In the genomic region with DNA sequence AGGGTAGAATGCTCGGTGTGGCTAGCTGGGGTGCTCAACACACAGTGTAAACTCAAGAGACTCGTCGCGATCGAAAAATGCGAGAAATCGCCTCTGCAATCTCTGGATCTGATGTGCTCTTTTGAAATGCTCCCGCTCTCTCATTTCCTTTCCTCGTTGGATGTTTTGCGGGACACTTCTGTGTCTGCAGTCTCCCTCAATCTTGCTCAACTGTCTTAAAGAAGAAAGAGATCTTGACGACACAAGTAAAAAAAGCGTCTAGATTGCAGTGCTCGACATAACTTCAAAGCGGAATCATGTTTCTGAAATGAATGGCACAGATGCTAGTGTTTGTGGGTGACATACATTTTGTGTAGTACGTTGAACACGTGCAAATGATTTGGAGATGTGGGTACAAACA, we compare ENCODE assay signal across 8 worm cellular contexts.
TF ChIP-seq lines count a peak whose summit lies in the region.

No protein-coding gene starts in this region.

TF ChIP-seq in whole organism, L1 larva, 84 proteins besides CTCF, POLR2A, EP300 and RAD21 (continues in another document):
- TF ChIP-seq lin-13 (GFP tag; optimal IDR thresholded peaks at IDR 0.05; lab: Kevin White, UChicago): no peak
- no peak for TF ChIP-seq ceh-90 (tag; optimal IDR thresholded peaks at IDR 0.05; lab: Kevin White, UChicago)
- TF ChIP-seq unc-86 (tag; optimal IDR thresholded peaks at IDR 0.05; lab: Kevin White, UChicago): no peak
- no peak for TF ChIP-seq mab-9 (GFP tag; IDR thresholded peaks at IDR 0.05; lab: Robert Waterston, UW)
- TF ChIP-seq blmp-1 (tag; optimal IDR thresholded peaks at IDR 0.05; lab: Kevin White, UChicago): no peak
- TF ChIP-seq hlh-4 (tag; optimal IDR thresholded peaks at IDR 0.05; lab: Kevin White, UChicago): no peak
- peak in 1 of 2 experiments; percentile 53 for TF ChIP-seq lsy-2 (tag; optimal IDR thresholded peaks at IDR 0.05; lab: Kevin White, UChicago)
- peak; percentile 41 for TF ChIP-seq pag-3 (tag; optimal IDR thresholded peaks at IDR 0.05; lab: Kevin White, UChicago; ENCODE audit: borderline replicate concordance, insufficient read depth)
- TF ChIP-seq dsc-1 (tag; optimal IDR thresholded peaks at IDR 0.05; lab: Kevin White, UChicago): peak; percentile 76
- peak; percentile 1 for TF ChIP-seq tbx-2 (tag; optimal IDR thresholded peaks at IDR 0.05; lab: Kevin White, UChicago)
- no peak for TF ChIP-seq nhr-47 (tag; optimal IDR thresholded peaks at IDR 0.05; lab: Kevin White, UChicago)

TF ChIP-seq in whole organism, L2 larva, 48 proteins besides CTCF, POLR2A, EP300 and RAD21 (continues in another document):
- no peak for TF ChIP-seq ztf-1 (GFP tag; conservative IDR thresholded peaks at IDR 0.05; lab: Robert Waterston, UW)
- peak; percentile 67 for TF ChIP-seq nhr-129 (tag; optimal IDR thresholded peaks at IDR 0.05; lab: Kevin White, UChicago)
- no peak for TF ChIP-seq blmp-1 (tag; optimal IDR thresholded peaks at IDR 0.05; lab: Kevin White, UChicago; ENCODE audit: insufficient read depth)
- TF ChIP-seq C34F6.9 (tag; optimal IDR thresholded peaks at IDR 0.05; lab: Kevin White, UChicago): peak; percentile 24
- no peak for TF ChIP-seq nhr-6 (tag; optimal IDR thresholded peaks at IDR 0.05; lab: Kevin White, UChicago)
- no peak for TF ChIP-seq nhr-10 (tag; optimal IDR thresholded peaks at IDR 0.05; lab: Kevin White, UChicago)
- no peak for TF ChIP-seq nhr-237 (tag; optimal IDR thresholded peaks at IDR 0.05; lab: Kevin White, UChicago)
- no peak for TF ChIP-seq sma-3 (GFP tag; optimal IDR thresholded peaks at IDR 0.05; lab: Kevin White, UChicago)
- TF ChIP-seq alr-1 (tag; optimal IDR thresholded peaks at IDR 0.05; lab: Kevin White, UChicago): no peak
- no peak for TF ChIP-seq elt-3 (tag; optimal IDR thresholded peaks at IDR 0.05; lab: Kevin White, UChicago)
- TF ChIP-seq ZK546.5 (tag; optimal IDR thresholded peaks at IDR 0.05; lab: Kevin White, UChicago): no peak

TF ChIP-seq in whole organism, L3 larva, 47 proteins besides CTCF, POLR2A, EP300 and RAD21:
- peak; percentile 24 for TF ChIP-seq pha-4 (tag; optimal IDR thresholded peaks at IDR 0.05; lab: Kevin White, UChicago)
- no peak for TF ChIP-seq nhr-76 (tag; optimal IDR thresholded peaks at IDR 0.05; lab: Kevin White, UChicago)

TF ChIP-seq in whole organism, L4 larva, 104 proteins besides CTCF, POLR2A, EP300 and RAD21:
- no peak for TF ChIP-seq ceh-82 (tag; optimal IDR thresholded peaks at IDR 0.05; lab: Kevin White, UChicago)
- no peak for TF ChIP-seq aha-1 (tag; lab: Kevin White, UChicago)
- peak; percentile 51 for TF ChIP-seq nhr-11 (tag; optimal IDR thresholded peaks at IDR 0.05; lab: Kevin White, UChicago)
- peak; percentile 45 for TF ChIP-seq hlh-11 (tag; optimal IDR thresholded peaks at IDR 0.05; lab: Kevin White, UChicago)
- no peak for TF ChIP-seq pha-4 (GFP tag; IDR thresholded peaks at IDR 0.05; lab: Robert Waterston, UW)
- no peak for TF ChIP-seq pha-4 (tag; optimal IDR thresholded peaks at IDR 0.05; lab: Kevin White, UChicago)
- peak; percentile 37; the same call in 1 of the 2 replicates for TF ChIP-seq hmg-1.1 (GFP tag; IDR thresholded peaks at IDR 0.05; lab: Robert Waterston, UW)
- TF ChIP-seq daf-16 (GFP tag; optimal IDR thresholded peaks at IDR 0.05; lab: Kevin White, UChicago): peak in 1 of 2 experiments; percentile 45
- TF ChIP-seq daf-16 (tag; optimal IDR thresholded peaks at IDR 0.05; lab: Kevin White, UChicago): no peak

TF ChIP-seq in whole organism, late embryonic, 69 proteins besides CTCF, POLR2A, EP300 and RAD21:
- TF ChIP-seq tbx-2 (tag; optimal IDR thresholded peaks at IDR 0.05; lab: Kevin White, UChicago) (no peak), ceh-18 (tag; optimal IDR thresholded peaks at IDR 0.05; lab: Kevin White, UChicago) (peak; percentile 71), rnt-1 (tag; optimal IDR thresholded peaks at IDR 0.05; lab: Kevin White, UChicago) (peak; percentile 66), T23F11.4 (GFP tag; optimal IDR thresholded peaks at IDR 0.05; lab: Kevin White, UChicago) (no peak), unc-55 (GFP tag; optimal IDR thresholded peaks at IDR 0.05; lab: Kevin White, UChicago) (peak; percentile 9), K02D7.2 (tag; optimal IDR thresholded peaks at IDR 0.05; lab: Kevin White, UChicago) (no peak), ceh-34 (tag; optimal IDR thresholded peaks at IDR 0.05; lab: Kevin White, UChicago) (no peak), pha-2 (tag; optimal IDR thresholded peaks at IDR 0.05; lab: Kevin White, UChicago) (no peak)

TF ChIP-seq in whole organism, midembryonic, 9 proteins besides CTCF, POLR2A, EP300 and RAD21:
- peak; percentile 7 for TF ChIP-seq cog-1 (tag; optimal IDR thresholded peaks at IDR 0.05; lab: Kevin White, UChicago)
- TF ChIP-seq med-1 (GFP tag; optimal IDR thresholded peaks at IDR 0.05; lab: Kevin White, UChicago; ENCODE audit: insufficient read depth): no peak
- no peak for TF ChIP-seq tab-1 (GFP tag; IDR thresholded peaks at IDR 0.05; lab: Robert Waterston, UW)
- no peak for TF ChIP-seq T22C8.4 (GFP tag; IDR thresholded peaks at IDR 0.05; lab: Robert Waterston, UW)

TF ChIP-seq in whole organism, mixed stage, embryonic, 35 proteins besides CTCF, POLR2A, EP300 and RAD21:
- no peak for TF ChIP-seq elt-3 (tag; optimal IDR thresholded peaks at IDR 0.05; lab: Kevin White, UChicago)
- TF ChIP-seq pha-4 (tag; optimal IDR thresholded peaks at IDR 0.05; lab: Kevin White, UChicago): no peak
- TF ChIP-seq ham-2 (GFP tag; optimal IDR thresholded peaks at IDR 0.05; lab: Kevin White, UChicago): no peak
- no peak for TF ChIP-seq ces-1 (GFP tag; optimal IDR thresholded peaks at IDR 0.05; lab: Kevin White, UChicago)
- TF ChIP-seq tbx-8 (GFP tag; optimal IDR thresholded peaks at IDR 0.05; lab: Kevin White, UChicago): no peak
- TF ChIP-seq snpc-4 (tag; optimal IDR thresholded peaks at IDR 0.05; lab: Kevin White, UChicago): no peak
- TF ChIP-seq hlh-1 (tag; optimal IDR thresholded peaks at IDR 0.05; lab: Kevin White, UChicago): peak; percentile 75
- peak; percentile 77 for TF ChIP-seq unc-120 (tag; optimal IDR thresholded peaks at IDR 0.05; lab: Kevin White, UChicago; ENCODE audit: poor library complexity, severe bottlenecking)
- no peak for TF ChIP-seq lin-32 (GFP tag; optimal IDR thresholded peaks at IDR 0.05; lab: Kevin White, UChicago)
- peak; percentile 5 for TF ChIP-seq unc-62 (GFP tag; optimal IDR thresholded peaks at IDR 0.05; lab: Kevin White, UChicago)
- no peak for TF ChIP-seq zip-8 (tag; optimal IDR thresholded peaks at IDR 0.05; lab: Kevin White, UChicago)
TF ChIP-seq in whole organism, mixed stage, embryonic: peak in this region for 3.

TF ChIP-seq in whole organism, young adult, 124 proteins besides CTCF, POLR2A, EP300 and RAD21:
- TF ChIP-seq fkh-3 (tag; optimal IDR thresholded peaks at IDR 0.05; lab: Kevin White, UChicago) (no peak), zfh-2 (GFP tag; conservative IDR thresholded peaks at IDR 0.05; lab: Robert Waterston, UW) (peak; percentile 49; the same call in 1 of the 2 replicates)
